Worm (Caenorhabditis elegans) whole organism, early embryonic: ENCODE results near the gene C01G5.7.

Source experiments
- ceh-13 ChIP-seq: fragments of 200-800 bp; sonication (Bioruptor generic); optimal IDR thresholded peaks from 2 replicates; lab custom pipeline; 2018; ENCODE audit warnings: mild to moderate bottlenecking, missing genetic modification characterization, missing compliant biosample characterization
- hnd-1 ChIP-seq: sonication (generic microtip); optimal IDR thresholded peaks from 2 replicates; lab custom pipeline; 2016; ENCODE audit warnings: missing genetic modification characterization, missing compliant biosample characterization
- tbx-11 ChIP-seq: fragments of 200-800 bp; sonication (Bioruptor generic); IDR thresholded peaks from 2 replicates; pipeline ENCODE4 v1.3.6; 2022; ENCODE audit warnings: missing genetic modification characterization, missing compliant biosample characterization

DNA sequence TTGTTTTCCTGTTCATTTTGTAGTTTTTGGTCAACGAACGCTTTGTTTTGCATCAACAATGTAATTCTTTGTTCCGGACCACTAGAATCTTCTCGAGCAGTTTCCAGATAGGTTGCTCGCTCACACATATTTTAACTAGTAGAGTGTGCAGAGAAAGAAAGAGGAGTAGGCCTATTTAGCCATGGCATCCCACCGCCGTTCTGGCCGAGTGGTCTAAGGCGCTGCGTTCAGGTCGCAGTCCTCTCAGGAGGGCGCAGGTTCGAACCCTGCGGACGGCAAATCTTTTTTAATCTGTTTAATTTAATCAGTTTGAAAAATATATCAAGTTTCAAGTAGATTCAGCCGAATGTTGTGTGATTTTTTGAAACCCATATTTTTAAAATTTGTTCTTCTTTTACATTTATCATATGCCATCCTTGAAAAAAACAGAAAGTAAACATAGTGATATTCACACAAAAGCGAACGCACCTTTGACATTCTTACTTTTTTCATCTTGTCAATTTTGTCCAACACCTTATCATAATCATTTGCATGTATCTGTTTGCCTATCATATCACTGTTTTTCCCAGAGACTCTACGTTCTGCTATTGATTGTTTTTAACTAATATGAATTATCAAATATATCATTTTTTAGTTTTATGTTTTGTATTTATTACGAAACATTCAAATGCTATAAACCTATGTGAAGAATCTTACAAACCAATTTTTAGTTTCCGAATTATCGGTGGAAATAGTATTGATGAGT lies 38.8 kb downstream of the C01G5.7 start, which contains the start of gene try-3:
- TF ChIP-seq tbx-11 (GFP tag; lab: Robert Waterston, UW) (peak; percentile 81), ceh-13 (GFP tag; lab: Kevin White, UChicago) (peak; percentile 67), hnd-1 (tag; lab: Kevin White, UChicago) (peak; percentile 46)
